Worm (Caenorhabditis elegans): ENCODE data around the gene col-146.

DNA sequence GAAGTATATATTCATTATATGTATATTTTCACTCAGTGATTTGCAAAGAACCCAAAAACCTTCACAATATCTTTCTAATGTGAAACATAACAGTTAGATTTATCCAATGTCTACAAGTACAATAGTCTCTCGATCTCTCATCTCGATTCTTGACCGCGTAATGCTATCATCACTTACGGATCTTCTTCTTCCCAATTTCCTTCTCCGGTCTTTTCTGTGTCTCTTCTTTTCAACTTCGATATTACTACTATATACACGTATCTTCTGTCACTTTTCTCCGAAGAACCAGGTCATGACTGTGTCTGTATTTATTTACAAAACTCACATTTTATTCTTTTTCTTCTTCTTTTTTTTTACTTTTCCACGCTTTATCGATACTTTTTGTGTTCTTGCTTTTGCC, 41.2 kb upstream of the col-146 start:
- TF ChIP-seq hmg-4 (GFP tag; optimal IDR thresholded peaks at IDR 0.05): no peak
- TF ChIP-seq tbx-11 (GFP tag; IDR thresholded peaks at IDR 0.05): no peak
- TF ChIP-seq ama-1 (optimal IDR thresholded peaks at IDR 0.05): no peak
- no peak for TF ChIP-seq hmbx-1 (tag; optimal IDR thresholded peaks at IDR 0.05)
- TF ChIP-seq pes-1 (GFP tag; IDR thresholded peaks at IDR 0.05): no peak
- no peak for TF ChIP-seq ceh-36 (tag; optimal IDR thresholded peaks at IDR 0.05)

Measured in whole organism, early embryonic.